Fruit fly (Drosophila melanogaster) whole organism, pupa: ENCODE results near the gene CG12483.

Experiments
- CG32121 ChIP-seq: fragments of 200-800 bp; sonication (Bioruptor generic); IDR thresholded peaks from 2 replicates; pipeline ENCODE4 v1.3.6; 2022; ENCODE audit warnings: missing biosample characterization, missing genetic modification characterization
- CG34367 ChIP-seq: fragments of 200-800 bp; sonication (Bioruptor generic); optimal IDR thresholded peaks from 2 replicates; lab custom pipeline; 2018; ENCODE audit warnings: missing biosample characterization, mild to moderate bottlenecking, missing genetic modification characterization
- CG9948 ChIP-seq: fragments of 200-800 bp; sonication (Bioruptor generic); optimal IDR thresholded peaks from 2 replicates; lab custom pipeline; 2018; ENCODE audit warnings: missing biosample characterization, mild to moderate bottlenecking, missing genetic modification characterization, moderate library complexity
- Pif1A ChIP-seq: fragments of 200-800 bp; sonication (Bioruptor generic); optimal IDR thresholded peaks from 3 replicates; lab custom pipeline; 2016; ENCODE audit warnings: missing biosample characterization, missing genetic modification characterization
- Snoo ChIP-seq: fragments of 200-800 bp; sonication (Bioruptor generic); optimal IDR thresholded peaks from 3 replicates; lab custom pipeline; 2017; ENCODE audit warnings: missing biosample characterization, mild to moderate bottlenecking, missing genetic modification characterization, inconsistent platforms
- fd96Ca ChIP-seq: fragments of 200-800 bp; sonication (Bioruptor generic); IDR thresholded peaks from 3 replicates; pipeline ENCODE4 v1.3.6; 2022; ENCODE audit warnings: missing biosample characterization, missing genetic modification characterization

- TF ChIP-seq CG9948 (tag; lab: Kevin White, UChicago) (no peak), CG32121 (GFP tag; lab: Robert Waterston, UW) (no peak), CG34367 (tag; lab: Kevin White, UChicago) (no peak), Pif1A (GFP tag; lab: Kevin White, UChicago) (no peak), Snoo (no peak), fd96Ca (no peak)
Observed at dm6 chr3L:54651-55050, 43.5 kb downstream of the CG12483 start, which contains the start of gene CG43149.
